Worm (Caenorhabditis elegans) whole organism, mixed stage, embryonic: ENCODE measurements around the gene psd-1.

Source experiments
- M03D4.4 ChIP-seq: sonication (generic microtip); optimal IDR thresholded peaks from 2 replicates; lab custom pipeline; 2017; ENCODE audit warnings: mild to moderate bottlenecking, missing genetic modification characterization, missing compliant biosample characterization
- bed-3 ChIP-seq: fragments of 200-800 bp; sonication (Bioruptor generic); optimal IDR thresholded peaks from 3 replicates; lab custom pipeline; 2018; ENCODE audit warnings: mild to moderate bottlenecking, missing genetic modification characterization, moderate library complexity, missing compliant biosample characterization
- blmp-1 ChIP-seq: fragments of 150-350 bp; optimal IDR thresholded peaks from 2 replicates; lab custom pipeline; 2014; ENCODE audit warnings: missing biosample characterization, missing genetic modification characterization
- ceh-39 ChIP-seq: fragments of 150-350 bp; optimal IDR thresholded peaks from 2 replicates; lab custom pipeline; 2014; ENCODE audit warnings: missing biosample characterization, missing genetic modification characterization
- ceh-43 ChIP-seq: fragments of 200-800 bp; sonication (Bioruptor generic); optimal IDR thresholded peaks from 2 replicates; lab custom pipeline; 2018; ENCODE audit warnings: mild to moderate bottlenecking, missing genetic modification characterization, moderate library complexity, missing compliant biosample characterization
- ceh-83 ChIP-seq: fragments of 200-800 bp; sonication (Bioruptor generic); optimal IDR thresholded peaks from 2 replicates; lab custom pipeline; 2018; ENCODE audit warnings: mild to moderate bottlenecking, missing genetic modification characterization, missing compliant biosample characterization
- ces-1 ChIP-seq: fragments of 150-350 bp; optimal IDR thresholded peaks from 2 replicates; lab custom pipeline; 2014; ENCODE audit warnings: missing biosample characterization, missing genetic modification reagents, missing genetic modification characterization
- cnd-1 ChIP-seq: fragments of 200-800 bp; sonication (Bioruptor generic); optimal IDR thresholded peaks from 2 replicates; lab custom pipeline; 2018; ENCODE audit warnings: mild to moderate bottlenecking, missing genetic modification characterization, missing compliant biosample characterization
- drap-1 ChIP-seq: fragments of 200-800 bp; sonication (Bioruptor generic); optimal IDR thresholded peaks from 3 replicates; lab custom pipeline; 2018; ENCODE audit warnings: mild to moderate bottlenecking, missing genetic modification characterization, missing compliant biosample characterization
- elt-1 ChIP-seq: sonication (generic microtip); optimal IDR thresholded peaks from 2 replicates; lab custom pipeline; 2017; ENCODE audit warnings: missing genetic modification characterization, mild to moderate bottlenecking, missing compliant biosample characterization, antibody characterized with exemption, moderate library complexity, borderline replicate concordance; ENCODE audit not compliant: insufficient read depth
- flh-1 ChIP-seq: fragments of 200-800 bp; sonication (Bioruptor generic); optimal IDR thresholded peaks from 2 replicates; lab custom pipeline; 2018; ENCODE audit warnings: mild to moderate bottlenecking, missing genetic modification characterization, moderate library complexity, missing compliant biosample characterization
- ham-2 ChIP-seq: fragments of 200-800 bp; sonication (Bioruptor generic); optimal IDR thresholded peaks from 2 replicates; lab custom pipeline; 2018; ENCODE audit warnings: mild to moderate bottlenecking, missing genetic modification characterization, missing compliant biosample characterization
- lin-13 ChIP-seq: fragments of 150-350 bp; optimal IDR thresholded peaks from 2 replicates; lab custom pipeline; 2014; ENCODE audit warnings: missing biosample characterization, missing genetic modification characterization
- lin-32 ChIP-seq: fragments of 200-800 bp; sonication (Bioruptor generic); optimal IDR thresholded peaks from 2 replicates; lab custom pipeline; 2018; ENCODE audit warnings: mild to moderate bottlenecking, missing genetic modification characterization, missing compliant biosample characterization
- lsy-2 ChIP-seq: fragments of 150-350 bp; optimal IDR thresholded peaks from 2 replicates; lab custom pipeline; 2014; ENCODE audit warnings: missing biosample characterization, missing genetic modification characterization
- mab-5 ChIP-seq: fragments of 150-350 bp; optimal IDR thresholded peaks from 2 replicates; lab custom pipeline; 2014; ENCODE audit warnings: missing biosample characterization, missing genetic modification characterization
- mep-1 ChIP-seq: fragments of 150-350 bp; optimal IDR thresholded peaks from 2 replicates; lab custom pipeline; 2017; ENCODE audit warnings: missing biosample characterization, missing genetic modification reagents, missing genetic modification characterization, inconsistent platforms
- mls-2 ChIP-seq: sonication (generic microtip); optimal IDR thresholded peaks from 2 replicates; lab custom pipeline; 2016; ENCODE audit warnings: mild to moderate bottlenecking, missing genetic modification characterization, moderate library complexity, missing compliant biosample characterization
- nhr-12 ChIP-seq: fragments of 150-350 bp; optimal IDR thresholded peaks from 2 replicates; lab custom pipeline; 2014; ENCODE audit warnings: missing biosample characterization, missing genetic modification characterization
- nhr-2 ChIP-seq: fragments of 150-350 bp; optimal IDR thresholded peaks from 2 replicates; lab custom pipeline; 2014; ENCODE audit warnings: missing biosample characterization, missing genetic modification characterization
- nhr-28 ChIP-seq: fragments of 150-350 bp; optimal IDR thresholded peaks from 2 replicates; lab custom pipeline; 2014; ENCODE audit warnings: missing biosample characterization, missing genetic modification characterization
- nhr-76 ChIP-seq: sonication (generic microtip); optimal IDR thresholded peaks from 2 replicates; lab custom pipeline; 2017; ENCODE audit warnings: missing biosample characterization, missing genetic modification characterization
- pha-4 ChIP-seq: fragments of 150-350 bp; optimal IDR thresholded peaks from 2 replicates; lab custom pipeline; 2018; ENCODE audit warnings: missing biosample characterization, missing genetic modification reagents, missing genetic modification characterization
- sem-2 ChIP-seq: fragments of 200-800 bp; sonication (Bioruptor generic); optimal IDR thresholded peaks from 2 replicates; lab custom pipeline; 2018; ENCODE audit warnings: mild to moderate bottlenecking, missing genetic modification characterization, missing compliant biosample characterization
- snpc-4 ChIP-seq: fragments of 150-350 bp; optimal IDR thresholded peaks from 2 replicates; lab custom pipeline; 2014; ENCODE audit warnings: missing biosample characterization, missing genetic modification characterization
- sptf-1 ChIP-seq: sonication (generic microtip); optimal IDR thresholded peaks from 2 replicates; lab custom pipeline; 2017; ENCODE audit warnings: mild to moderate bottlenecking, missing genetic modification characterization, moderate library complexity, missing compliant biosample characterization
- tbx-8 ChIP-seq: fragments of 200-800 bp; sonication (Bioruptor generic); optimal IDR thresholded peaks from 2 replicates; lab custom pipeline; 2018; ENCODE audit warnings: mild to moderate bottlenecking, missing genetic modification characterization, moderate library complexity, missing compliant biosample characterization
- unc-120 ChIP-seq: sonication (generic microtip); optimal IDR thresholded peaks from 2 replicates; lab custom pipeline; 2017; ENCODE audit warnings: missing genetic modification characterization, missing compliant biosample characterization; ENCODE audit not compliant: poor library complexity, severe bottlenecking
- unc-39 ChIP-seq: fragments of 150-350 bp; optimal IDR thresholded peaks from 2 replicates; lab custom pipeline; 2014; ENCODE audit warnings: missing biosample characterization, missing genetic modification characterization
- unc-62 ChIP-seq: fragments of 150-350 bp; optimal IDR thresholded peaks from 2 replicates; lab custom pipeline; 2014; ENCODE audit warnings: missing biosample characterization, missing genetic modification reagents, missing genetic modification characterization
- ztf-11 ChIP-seq: fragments of 150-350 bp; optimal IDR thresholded peaks from 2 replicates; lab custom pipeline; 2014; ENCODE audit warnings: missing biosample characterization, missing genetic modification characterization

psd-1 gene

ce11 chrIII:7297045-7297680 lies 22.0 kb upstream of the psd-1 start:
- TF ChIP-seq lin-32 = no peak
- TF ChIP-seq elt-1 (tag; lab: Kevin White, UChicago) = no peak
- TF ChIP-seq flh-1 (GFP tag; lab: Kevin White, UChicago) = no peak
- TF ChIP-seq M03D4.4 (tag; lab: Kevin White, UChicago) = no peak
- TF ChIP-seq tbx-8 = no peak
- TF ChIP-seq ceh-39 (tag; lab: Kevin White, UChicago) = no peak
- no peak for TF ChIP-seq nhr-12 (tag; lab: Kevin White, UChicago)
- no peak for TF ChIP-seq nhr-28
- no peak for TF ChIP-seq mep-1 (tag; lab: Kevin White, UChicago)
- no peak for TF ChIP-seq pha-4 (tag; lab: Kevin White, UChicago)
- no peak for TF ChIP-seq ham-2 (GFP tag; lab: Kevin White, UChicago)
- TF ChIP-seq nhr-76 (tag; lab: Kevin White, UChicago) = no peak
- no peak for TF ChIP-seq ztf-11
- TF ChIP-seq nhr-2 (tag; lab: Kevin White, UChicago) = no peak
- no peak for TF ChIP-seq mab-5 (tag; lab: Kevin White, UChicago)

DNA sequence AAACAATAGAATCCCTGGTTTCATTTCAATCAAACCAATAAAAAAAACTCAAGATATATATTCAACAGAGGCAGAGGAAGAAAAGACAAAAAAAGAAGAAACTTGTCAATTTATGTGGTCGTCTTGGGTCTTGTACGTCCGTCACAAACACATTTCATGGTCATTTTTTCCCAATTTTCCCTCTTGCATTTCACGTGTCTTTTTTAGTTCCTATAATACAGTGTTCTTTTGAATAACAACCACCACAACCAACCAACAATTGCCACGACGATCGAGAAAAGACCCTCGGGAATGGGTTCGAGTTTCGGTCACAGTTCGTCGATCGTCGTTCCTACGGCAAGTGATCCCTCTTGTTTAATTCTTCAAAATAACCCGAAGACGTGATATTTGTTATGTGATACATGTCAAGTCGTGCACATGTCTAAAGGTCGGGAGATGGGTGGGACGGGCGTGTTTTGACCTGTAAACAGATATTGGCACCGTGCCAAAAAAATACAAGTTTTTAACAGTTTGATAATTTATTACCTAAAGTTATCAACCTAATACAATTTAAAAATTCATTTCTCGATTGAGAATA lies 21.0 kb upstream of the psd-1 start:
- TF ChIP-seq nhr-2 (tag; lab: Kevin White, UChicago) = no peak
- no peak for TF ChIP-seq bed-3 (GFP tag; lab: Kevin White, UChicago)
- no peak for TF ChIP-seq drap-1 (GFP tag; lab: Kevin White, UChicago)
- no peak for TF ChIP-seq ceh-43 (GFP tag; lab: Kevin White, UChicago)
- no peak for TF ChIP-seq sem-2 (GFP tag; lab: Kevin White, UChicago)
- TF ChIP-seq mls-2 (tag; lab: Kevin White, UChicago) = no peak

DNA sequence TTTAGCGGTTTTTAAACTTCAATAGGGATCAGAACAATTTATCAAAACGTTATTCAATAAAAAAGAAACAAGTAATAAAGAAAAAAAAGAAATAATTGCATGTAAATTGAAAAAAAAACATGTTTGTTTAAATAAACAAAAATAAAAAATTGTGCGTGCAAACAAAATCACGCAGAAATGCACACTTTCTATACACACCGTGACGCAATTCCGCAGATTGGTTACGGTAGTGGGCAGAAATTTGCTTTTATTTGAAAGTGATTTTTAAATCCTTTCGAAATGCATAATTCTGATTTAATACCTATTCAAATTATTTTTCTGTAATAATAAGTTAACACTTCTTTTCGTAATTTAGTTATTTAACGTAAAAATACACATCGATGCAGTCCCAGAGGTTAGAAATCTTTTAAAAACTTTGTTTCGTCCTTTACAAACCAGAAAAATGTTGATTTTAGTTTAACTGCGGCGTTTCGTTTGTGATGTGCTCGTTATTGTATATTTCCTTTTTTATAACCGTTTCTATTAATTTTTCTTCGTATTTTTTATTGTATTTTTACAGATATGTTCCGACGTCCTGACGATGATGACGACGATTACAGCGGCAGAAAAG lies 18.0 kb upstream of the psd-1 start, which contains the start of gene cwf-19L2:
TSS of gene cwf-19L2 (plus strand) at position 560 of the 610 bp plus-strand sequence.
- TF ChIP-seq lsy-2 (tag; lab: Kevin White, UChicago) (peak; percentile 89), unc-120 (no peak), ces-1 (GFP tag; lab: Kevin White, UChicago) (no peak), ceh-83 (no peak), blmp-1 (tag; lab: Kevin White, UChicago) (no peak), nhr-2 (tag; lab: Kevin White, UChicago) (no peak), snpc-4 (tag; lab: Kevin White, UChicago) (no peak)
- TF ChIP-seq, all 35 proteins: peak for 1

- TF ChIP-seq lin-13 (tag; lab: Kevin White, UChicago) (no peak), blmp-1 (tag; lab: Kevin White, UChicago) (peak; percentile 59)
Measured at ce11 chrIII:7292569-7292968, 17.4 kb upstream of the psd-1 start.

ce11 chrIII:7291216-7291615 lies 16.0 kb upstream of the psd-1 start:
- no peak for TF ChIP-seq nhr-2 (tag; lab: Kevin White, UChicago)
- peak; percentile 70 for TF ChIP-seq ces-1 (GFP tag; lab: Kevin White, UChicago)
- TF ChIP-seq ceh-39 (tag; lab: Kevin White, UChicago) = no peak
- TF ChIP-seq mls-2 (tag; lab: Kevin White, UChicago) = no peak
- no peak for TF ChIP-seq nhr-28
- TF ChIP-seq, all 35 proteins: peak for 1

ce11 chrIII:7290462-7290861 lies 15.3 kb upstream of the psd-1 start, which contains the start of gene algn-11:
TSS of gene algn-11 (minus strand) at chrIII:7290562.
- TF ChIP-seq ces-1 (GFP tag; lab: Kevin White, UChicago) (no peak), bed-3 (GFP tag; lab: Kevin White, UChicago) (no peak), ztf-11 (no peak), cnd-1 (tag; lab: Kevin White, UChicago) (no peak), ceh-83 (no peak), unc-62 (GFP tag; lab: Kevin White, UChicago) (no peak), lin-32 (no peak), sptf-1 (tag; lab: Kevin White, UChicago) (no peak), unc-39 (tag; lab: Kevin White, UChicago) (no peak), snpc-4 (tag; lab: Kevin White, UChicago) (no peak), pha-4 (tag; lab: Kevin White, UChicago) (no peak)
